Fruit fly (Drosophila melanogaster): ENCODE data around the gene Rga.

Rga gene

DNA sequence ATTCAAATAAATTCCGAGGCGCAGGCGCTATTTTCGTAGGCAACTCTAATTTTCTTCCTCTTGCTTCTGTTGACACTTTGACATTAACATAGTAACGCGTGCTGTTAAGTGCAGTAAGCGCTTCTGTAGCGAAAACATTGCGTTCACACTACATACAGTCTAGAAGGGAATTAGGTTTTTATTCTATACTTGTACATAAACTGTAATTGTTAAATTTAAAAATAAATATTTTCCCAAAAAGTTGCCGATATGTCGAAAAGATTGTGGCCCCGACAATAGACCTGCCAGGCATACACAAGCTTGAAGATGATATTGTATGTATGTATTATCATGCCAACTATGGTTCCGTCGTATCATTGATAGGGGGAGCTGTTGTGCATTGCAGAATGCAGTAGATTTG lies 6.4 kb downstream of the Rga start, which contains the start of gene asl (continued):
- TF ChIP-seq eyg (GFP tag; optimal IDR thresholded peaks at IDR 0.05) (peak; percentile 32), Camta (GFP tag; optimal IDR thresholded peaks at IDR 0.05) (peak; percentile 56), CG9215 (GFP tag; IDR thresholded peaks at IDR 0.05) (peak; percentile 26; the same call in 1 of the 2 replicates), CG12155 (GFP tag; optimal IDR thresholded peaks at IDR 0.05) (peak; percentile 63), E2f1 (GFP tag; IDR thresholded peaks at IDR 0.05) (peak; percentile 61), Side (GFP tag; optimal IDR thresholded peaks at IDR 0.05) (peak; percentile 23), CG13424 (tag; optimal IDR thresholded peaks at IDR 0.05) (peak; percentile 79), CG13287 (GFP tag; IDR thresholded peaks at IDR 0.05; ENCODE audit: partially characterized antibody) (peak; percentile 19; the same call in 1 of the 2 replicates), CG1602 (GFP tag; optimal IDR thresholded peaks at IDR 0.05) (peak; percentile 38), HHEX (GFP tag; optimal IDR thresholded peaks at IDR 0.05) (no peak), Chrac-16 (GFP tag; optimal IDR thresholded peaks at IDR 0.05) (peak; percentile 55), CG6272 (GFP tag; IDR thresholded peaks at IDR 0.05) (peak; percentile 47), seq (GFP tag; IDR thresholded peaks at IDR 0.05) (no peak), sd (tag; optimal IDR thresholded peaks at IDR 0.05) (peak; percentile 82), ap (GFP tag; IDR thresholded peaks at IDR 0.05) (0 out of 2 replicates have a peak, but pooled peaks have one; percentile 21), sob (GFP tag; IDR thresholded peaks at IDR 0.05) (peak; percentile 48; the same call in 1 of the 2 replicates), lmd (GFP tag; IDR thresholded peaks at IDR 0.05) (peak; percentile 67), NC2α (GFP tag; optimal IDR thresholded peaks at IDR 0.05) (no peak), Ets65A (GFP tag) (peak; percentile 94), Bdp1 (GFP tag; optimal IDR thresholded peaks at IDR 0.05) (peak; percentile 32), esg (GFP tag; conservative IDR thresholded peaks at IDR 0.05) (peak; percentile 40; the same call in 1 of the 2 replicates), CG12299 (tag; optimal IDR thresholded peaks at IDR 0.05) (peak; percentile 50), CG16815 (GFP tag; optimal IDR thresholded peaks at IDR 0.05) (peak; percentile 39), gt (GFP tag; IDR thresholded peaks at IDR 0.05) (no peak), CG17359 (tag; optimal IDR thresholded peaks at IDR 0.05) (peak; percentile 70), cg (GFP tag; optimal IDR thresholded peaks at IDR 0.05) (peak; percentile 41), CG6689 (GFP tag; IDR thresholded peaks at IDR 0.05) (peak; percentile 67), CG3847 (GFP tag; IDR thresholded peaks at IDR 0.05) (peak; percentile 55), vvl (GFP tag; IDR thresholded peaks at IDR 0.05) (peak; percentile 69), PHDP (tag; optimal IDR thresholded peaks at IDR 0.05) (peak; percentile 63), CG10267 (tag; optimal IDR thresholded peaks at IDR 0.05) (peak; percentile 80), CG12219 (GFP tag; optimal IDR thresholded peaks at IDR 0.05) (peak; percentile 19), nom (GFP tag; optimal IDR thresholded peaks at IDR 0.05) (peak; percentile 48), CG8359 (GFP tag; optimal IDR thresholded peaks at IDR 0.05; ENCODE audit: borderline replicate concordance) (peak; percentile 26), yki (optimal IDR thresholded peaks at IDR 0.05) (no peak), CG12659 (GFP tag; optimal IDR thresholded peaks at IDR 0.05) (peak; percentile 88), ac (GFP tag; optimal IDR thresholded peaks at IDR 0.05) (no peak), grau (tag; optimal IDR thresholded peaks at IDR 0.05) (peak; percentile 78), exex (tag; optimal IDR thresholded peaks at IDR 0.05) (no peak), ci (GFP tag; IDR thresholded peaks at IDR 0.05) (0 out of 3 replicates have a peak, but pooled peaks have one; percentile 44), emc (GFP tag; optimal IDR thresholded peaks at IDR 0.05) (peak; percentile 7), Sin3A (optimal IDR thresholded peaks at IDR 0.05) (peak; percentile 74), sr (GFP tag; IDR thresholded peaks at IDR 0.05) (no peak), twi (tag; optimal IDR thresholded peaks at IDR 0.05) (peak; percentile 62), Hmx (GFP tag; optimal IDR thresholded peaks at IDR 0.05) (no peak), sima (GFP tag; optimal IDR thresholded peaks at IDR 0.05) (no peak), nerfin-1 (tag; optimal IDR thresholded peaks at IDR 0.05) (peak; percentile 67), CG4854 (GFP tag; optimal IDR thresholded peaks at IDR 0.05) (peak; percentile 59), CG3163 (GFP tag; optimal IDR thresholded peaks at IDR 0.05) (peak; percentile 24), CoRest (tag; optimal IDR thresholded peaks at IDR 0.05) (peak; percentile 81), Rfx (GFP tag; IDR thresholded peaks at IDR 0.05) (peak; percentile 79), bsh (GFP tag; optimal IDR thresholded peaks at IDR 0.05) (peak in 1 of 2 experiments; percentile 69)

All from whole organism, embryonic.